Fruit fly (Drosophila melanogaster) whole organism, pupa: ENCODE data around the gene CG14646.
A peak's percentile ranks its signal among the peaks of the same experiment; 100 is the strongest.

Experiments
- CG10348 ChIP-seq: fragments of 200-800 bp; sonication (Bioruptor generic); IDR thresholded peaks from 2 replicates; pipeline ENCODE4 v1.3.6; 2022; ENCODE audit warnings: missing biosample characterization, missing genetic modification characterization
- CG12605 ChIP-seq: fragments of 200-800 bp; sonication (Bioruptor generic); IDR thresholded peaks from 2 replicates; pipeline ENCODE4 v1.3.6; 2022; ENCODE audit warnings: missing biosample characterization, missing genetic modification characterization
- CG13204 ChIP-seq: fragments of 200-800 bp; sonication (Bioruptor generic); optimal IDR thresholded peaks from 2 replicates; lab custom pipeline; 2018; ENCODE audit warnings: missing biosample characterization, mild to moderate bottlenecking, missing genetic modification characterization, moderate library complexity
- CG14655 ChIP-seq: fragments of 200-800 bp; sonication (Bioruptor generic); optimal IDR thresholded peaks from 3 replicates; lab custom pipeline; 2017; ENCODE audit warnings: mild to moderate bottlenecking, missing biosample characterization, missing genetic modification reagents, missing genetic modification characterization
- CG15710 ChIP-seq: fragments of 200-800 bp; sonication (Bioruptor generic); optimal IDR thresholded peaks from 2 replicates; lab custom pipeline; 2018; ENCODE audit warnings: missing biosample characterization, mild to moderate bottlenecking, missing genetic modification characterization, moderate library complexity
- CG17806 ChIP-seq: fragments of 200-800 bp; sonication (Bioruptor generic); optimal IDR thresholded peaks from 2 replicates; lab custom pipeline; 2018; ENCODE audit warnings: missing biosample characterization, mild to moderate bottlenecking, missing genetic modification characterization, moderate library complexity
- CG32121 ChIP-seq: fragments of 200-800 bp; sonication (Bioruptor generic); IDR thresholded peaks from 2 replicates; pipeline ENCODE4 v1.3.6; 2022; ENCODE audit warnings: missing biosample characterization, missing genetic modification characterization
- CG34367 ChIP-seq: fragments of 200-800 bp; sonication (Bioruptor generic); optimal IDR thresholded peaks from 2 replicates; lab custom pipeline; 2018; ENCODE audit warnings: missing biosample characterization, mild to moderate bottlenecking, missing genetic modification characterization
- CG4496 ChIP-seq: fragments of 200-800 bp; sonication (Bioruptor generic); IDR thresholded peaks from 3 replicates; pipeline ENCODE4 v1.3.6; 2022; ENCODE audit warnings: missing biosample characterization, missing genetic modification characterization
- CG8159 ChIP-seq: fragments of 200-800 bp; sonication (Bioruptor generic); optimal IDR thresholded peaks from 3 replicates; lab custom pipeline; 2018; ENCODE audit warnings: missing biosample characterization, mild to moderate bottlenecking, missing genetic modification characterization, moderate library complexity
- CG8301 ChIP-seq: fragments of 200-800 bp; sonication (Bioruptor generic); optimal IDR thresholded peaks from 2 replicates; lab custom pipeline; 2018; ENCODE audit warnings: missing biosample characterization, mild to moderate bottlenecking, missing genetic modification characterization
- CG9948 ChIP-seq: fragments of 200-800 bp; sonication (Bioruptor generic); optimal IDR thresholded peaks from 2 replicates; lab custom pipeline; 2018; ENCODE audit warnings: missing biosample characterization, mild to moderate bottlenecking, missing genetic modification characterization, moderate library complexity
- D1 ChIP-seq: fragments of 200-800 bp; sonication (Bioruptor generic); optimal IDR thresholded peaks from 2 replicates; lab custom pipeline; 2018; ENCODE audit warnings: missing biosample characterization, mild to moderate bottlenecking, missing genetic modification characterization, moderate library complexity
- EcR ChIP-seq: fragments of 200-800 bp; sonication (Bioruptor generic); optimal IDR thresholded peaks from 3 replicates; lab custom pipeline; 2019; ENCODE audit warnings: missing biosample characterization, missing genetic modification characterization, mild to moderate bottlenecking, moderate library complexity, missing genetic modification reagents
- Ets98B ChIP-seq: fragments of 200-800 bp; sonication (Bioruptor generic); IDR thresholded peaks from 2 replicates; pipeline ENCODE4 v1.3.6; 2022; ENCODE audit warnings: missing biosample characterization, missing genetic modification characterization
- Pif1A ChIP-seq: fragments of 200-800 bp; sonication (Bioruptor generic); optimal IDR thresholded peaks from 3 replicates; lab custom pipeline; 2016; ENCODE audit warnings: missing biosample characterization, missing genetic modification characterization
- Pif1B ChIP-seq: fragments of 200-800 bp; sonication (Bioruptor generic); optimal IDR thresholded peaks from 3 replicates; lab custom pipeline; 2016; ENCODE audit warnings: missing biosample characterization, missing genetic modification characterization
- Snoo ChIP-seq: fragments of 200-800 bp; sonication (Bioruptor generic); optimal IDR thresholded peaks from 3 replicates; lab custom pipeline; 2017; ENCODE audit warnings: missing biosample characterization, mild to moderate bottlenecking, missing genetic modification characterization, inconsistent platforms
- fd96Ca ChIP-seq: fragments of 200-800 bp; sonication (Bioruptor generic); IDR thresholded peaks from 3 replicates; pipeline ENCODE4 v1.3.6; 2022; ENCODE audit warnings: missing biosample characterization, missing genetic modification characterization
- gl ChIP-seq: fragments of 200-800 bp; sonication (Bioruptor generic); optimal IDR thresholded peaks from 2 replicates; lab custom pipeline; 2018; ENCODE audit warnings: missing biosample characterization, mild to moderate bottlenecking, missing genetic modification characterization
- rn ChIP-seq: fragments of 200-800 bp; sonication (Bioruptor generic); IDR thresholded peaks from 2 replicates; pipeline ENCODE4 v1.3.6; 2022; ENCODE audit warnings: missing biosample characterization, missing genetic modification characterization

The CG14646 gene

DNA sequence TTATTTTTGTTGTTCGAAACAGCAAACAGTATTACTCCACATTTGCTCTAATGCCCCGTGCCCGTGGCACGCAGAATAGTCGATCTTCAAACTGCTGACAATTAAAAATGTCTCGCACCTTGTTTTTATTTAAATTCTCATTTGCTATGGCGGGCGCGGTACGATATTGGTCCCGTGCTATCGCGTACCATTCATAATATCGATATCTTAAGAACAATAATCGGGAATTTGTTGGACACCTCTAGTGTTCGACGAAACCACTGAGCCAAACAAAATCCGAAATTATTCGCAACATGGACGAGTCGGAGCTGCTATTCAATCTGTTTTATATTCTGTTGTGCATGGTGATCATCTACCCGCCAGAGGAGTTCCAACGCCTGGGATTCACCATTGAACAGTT lies at the start of gene CG14646:
TSS of gene CG14646 (plus strand) at position 234 of the 400 bp plus-strand sequence.
- TF ChIP-seq fd96Ca (GFP tag; lab: Robert Waterston, UW) = no peak
- no peak for TF ChIP-seq Pif1B (GFP tag; lab: Kevin White, UChicago)
- peak; percentile 12; the same call in 1 of the 3 replicates for TF ChIP-seq CG4496
- TF ChIP-seq Snoo (tag; lab: Kevin White, UChicago) = no peak
- TF ChIP-seq EcR (GFP tag; lab: Kevin White, UChicago) = no peak

DNA sequence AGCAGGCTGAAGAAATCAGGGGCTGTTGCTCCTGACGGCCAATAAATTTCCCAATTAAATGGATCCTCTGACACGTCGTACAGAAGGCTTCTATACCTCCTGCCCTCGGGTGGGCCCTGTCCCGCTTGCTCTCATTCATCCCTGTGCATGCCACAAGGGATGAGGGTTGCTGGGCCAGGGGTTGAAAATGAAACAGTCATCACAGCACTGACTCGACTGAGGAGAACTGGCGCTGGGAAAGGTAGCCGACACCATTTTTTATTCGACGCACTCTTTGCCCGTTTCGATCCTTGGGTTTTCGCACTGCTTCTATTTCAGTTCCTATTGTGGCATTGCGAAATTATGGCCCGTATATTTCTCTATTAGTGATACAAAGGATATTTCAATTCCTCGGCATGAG lies 49.0 kb upstream of the CG14646 start:
- no peak for TF ChIP-seq CG17806 (tag; lab: Kevin White, UChicago)
- TF ChIP-seq fd96Ca (GFP tag; lab: Robert Waterston, UW) = no peak
- TF ChIP-seq CG14655 (GFP tag; lab: Kevin White, UChicago) = no peak
- no peak for TF ChIP-seq Pif1A (GFP tag; lab: Kevin White, UChicago)
- no peak for TF ChIP-seq Ets98B (GFP tag; lab: Robert Waterston, UW)
- no peak for TF ChIP-seq Pif1B (GFP tag; lab: Kevin White, UChicago)
- TF ChIP-seq CG12605 (GFP tag; lab: Robert Waterston, UW) = no peak
- no peak for TF ChIP-seq CG8301
- TF ChIP-seq CG34367 (tag; lab: Kevin White, UChicago) = no peak
- TF ChIP-seq CG10348 (GFP tag; lab: Robert Waterston, UW) = no peak
- no peak for TF ChIP-seq EcR (GFP tag; lab: Kevin White, UChicago)
- no peak for TF ChIP-seq Snoo (tag; lab: Kevin White, UChicago)

DNA sequence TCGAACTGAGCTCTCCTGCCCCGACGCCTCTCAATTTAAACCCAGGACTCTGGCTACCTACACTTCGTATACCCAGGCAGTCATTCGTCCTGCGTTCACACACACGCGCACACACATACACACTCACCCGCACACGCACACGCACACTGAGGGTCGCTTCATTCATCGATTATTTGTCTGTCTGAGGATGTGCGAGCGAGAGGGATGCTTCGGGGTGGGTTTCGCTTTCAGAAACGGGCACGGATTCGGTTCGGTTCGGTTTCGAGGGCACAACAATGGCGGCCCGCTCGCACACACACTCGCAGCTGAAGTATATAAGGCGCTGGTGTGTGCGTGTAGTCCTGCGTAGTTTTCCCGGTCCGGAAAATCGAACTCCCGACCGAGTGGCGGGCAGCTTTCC lies 43.5 kb upstream of the CG14646 start, which contains the start of gene hkb:
TSS of gene hkb (minus strand) at position 11 of the 400 bp plus-strand sequence.
- TF ChIP-seq CG32121 (GFP tag; lab: Robert Waterston, UW) (no peak), CG15710 (tag; lab: Kevin White, UChicago) (no peak), CG13204 (no peak), Pif1B (GFP tag; lab: Kevin White, UChicago) (no peak), CG8159 (tag; lab: Kevin White, UChicago) (no peak), Ets98B (GFP tag; lab: Robert Waterston, UW) (no peak), CG10348 (GFP tag; lab: Robert Waterston, UW) (no peak)

DNA sequence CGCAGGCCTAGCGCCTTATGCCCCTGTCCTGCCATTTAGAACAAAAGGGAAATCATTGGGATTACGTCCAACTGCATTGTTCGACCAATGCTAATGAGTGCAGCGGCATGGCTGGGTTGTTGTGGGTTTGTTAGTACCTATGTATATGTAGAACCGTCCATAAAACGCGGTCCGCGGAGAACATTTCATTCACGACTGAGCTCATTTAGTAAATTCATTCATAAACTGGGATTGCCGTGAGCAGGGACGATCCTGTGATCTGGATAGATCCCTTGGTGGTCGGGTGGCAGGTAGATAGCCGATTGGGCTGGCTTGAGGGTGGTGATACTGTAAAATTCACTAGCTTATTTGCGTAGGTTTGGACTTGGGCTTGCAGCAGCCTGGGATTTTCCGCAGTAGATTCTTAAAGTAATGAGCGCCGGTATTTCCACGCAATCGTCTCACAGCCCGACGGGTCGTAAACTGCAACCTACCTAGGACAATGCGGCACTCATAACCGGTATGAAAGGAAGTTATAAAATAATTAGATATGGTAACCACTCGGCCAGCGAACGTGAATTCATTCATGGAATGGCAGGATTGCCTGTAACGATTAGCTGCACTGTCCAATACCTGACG lies 41.9 kb upstream of the CG14646 start:
- TF ChIP-seq D1 (tag; lab: Kevin White, UChicago) (no peak), CG10348 (GFP tag; lab: Robert Waterston, UW) (no peak), gl (tag; lab: Kevin White, UChicago) (no peak), CG15710 (tag; lab: Kevin White, UChicago) (no peak), CG8301 (no peak), Pif1A (GFP tag; lab: Kevin White, UChicago) (no peak), CG9948 (tag; lab: Kevin White, UChicago) (no peak), CG32121 (GFP tag; lab: Robert Waterston, UW) (no peak), EcR (GFP tag; lab: Kevin White, UChicago) (no peak), Pif1B (GFP tag; lab: Kevin White, UChicago) (no peak), CG12605 (GFP tag; lab: Robert Waterston, UW) (no peak), CG17806 (tag; lab: Kevin White, UChicago) (no peak), fd96Ca (GFP tag; lab: Robert Waterston, UW) (no peak)

DNA sequence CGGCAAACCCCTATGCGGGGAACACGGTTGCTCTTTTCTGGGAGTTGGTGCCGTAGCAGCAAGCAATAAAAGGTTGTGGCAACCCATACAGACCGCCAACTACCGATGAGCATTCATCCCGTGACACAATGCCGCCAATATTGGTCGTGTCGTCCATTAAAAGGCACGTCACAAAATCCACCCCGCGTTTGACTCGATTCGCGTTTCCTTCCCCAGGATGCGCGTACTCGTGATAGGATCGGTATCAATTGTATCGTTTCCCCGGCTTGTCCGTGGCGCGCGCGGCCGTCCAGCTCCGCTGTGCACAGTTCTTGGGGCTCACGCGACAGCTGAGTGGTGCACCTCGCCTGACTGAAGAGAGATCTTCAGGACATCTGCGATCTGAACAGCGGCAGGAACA lies 40.0 kb upstream of the CG14646 start:
- TF ChIP-seq CG12605 (GFP tag; lab: Robert Waterston, UW) (no peak), CG17806 (tag; lab: Kevin White, UChicago) (no peak), rn (GFP tag; lab: Robert Waterston, UW) (no peak), CG8159 (tag; lab: Kevin White, UChicago) (no peak), fd96Ca (GFP tag; lab: Robert Waterston, UW) (no peak), CG34367 (tag; lab: Kevin White, UChicago) (no peak), CG4496 (no peak), gl (tag; lab: Kevin White, UChicago) (no peak), CG9948 (tag; lab: Kevin White, UChicago) (no peak), CG32121 (GFP tag; lab: Robert Waterston, UW) (no peak), CG14655 (GFP tag; lab: Kevin White, UChicago) (no peak), CG13204 (no peak), Snoo (tag; lab: Kevin White, UChicago) (no peak), Ets98B (GFP tag; lab: Robert Waterston, UW) (no peak), Pif1B (GFP tag; lab: Kevin White, UChicago) (no peak), CG15710 (tag; lab: Kevin White, UChicago) (no peak)

DNA sequence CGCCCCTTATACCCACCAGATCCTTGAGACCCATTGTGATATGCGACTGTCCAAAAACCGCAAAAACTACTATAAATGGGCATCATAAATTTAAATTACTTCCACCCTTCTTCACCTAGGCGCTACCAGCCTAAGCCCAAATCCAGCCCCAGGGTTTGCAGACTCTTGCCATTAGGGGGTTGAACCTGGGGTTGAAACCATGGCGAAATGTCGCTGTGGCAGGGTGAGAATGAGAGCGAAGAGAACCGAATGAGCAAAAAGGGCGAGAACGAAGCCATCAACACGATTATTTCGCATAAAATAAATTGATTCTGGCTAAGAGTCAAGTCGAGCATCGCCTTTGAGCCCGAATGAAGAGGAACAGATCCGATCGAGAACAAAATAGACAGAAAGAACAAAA lies 36.6 kb upstream of the CG14646 start:
- TF ChIP-seq gl (tag; lab: Kevin White, UChicago) = no peak
- no peak for TF ChIP-seq rn (GFP tag; lab: Robert Waterston, UW)
- no peak for TF ChIP-seq CG4496
- TF ChIP-seq CG9948 (tag; lab: Kevin White, UChicago) = no peak
- no peak for TF ChIP-seq Snoo (tag; lab: Kevin White, UChicago)
- TF ChIP-seq Pif1A (GFP tag; lab: Kevin White, UChicago) = no peak
- no peak for TF ChIP-seq CG8159 (tag; lab: Kevin White, UChicago)
- TF ChIP-seq CG34367 (tag; lab: Kevin White, UChicago) = no peak
- no peak for TF ChIP-seq CG8301
- TF ChIP-seq Pif1B (GFP tag; lab: Kevin White, UChicago) = no peak
- TF ChIP-seq CG13204 = no peak
- TF ChIP-seq D1 (tag; lab: Kevin White, UChicago) = no peak
- no peak for TF ChIP-seq EcR (GFP tag; lab: Kevin White, UChicago)
- no peak for TF ChIP-seq CG14655 (GFP tag; lab: Kevin White, UChicago)
